Worm (Caenorhabditis elegans): ENCODE data around the gene rha-2.

rha-2 gene

DNA sequence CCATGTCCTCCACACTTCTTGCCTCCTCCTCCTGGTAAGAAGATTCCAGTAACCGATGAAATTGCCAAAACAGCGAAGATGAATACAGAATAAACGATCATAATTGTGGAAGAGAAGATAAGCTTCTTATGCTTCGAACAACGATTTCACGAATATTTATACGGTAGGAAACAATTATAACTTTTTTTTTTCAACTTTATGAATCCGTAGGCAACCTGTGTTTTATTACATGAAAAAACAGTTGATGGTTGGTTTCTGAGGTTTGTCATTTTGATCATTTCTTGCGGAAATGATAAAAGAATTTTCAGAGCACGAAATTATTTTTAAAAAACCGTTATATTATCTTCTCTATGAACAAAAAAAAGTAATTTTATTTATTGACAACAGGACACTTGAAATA lies 23.5 kb downstream of the rha-2 start, which contains the start of gene fipr-16:
TSS of gene fipr-16 (minus strand) at position 101 of the 400 bp plus-strand sequence.
- TF ChIP-seq hlh-13 (GFP tag; optimal IDR thresholded peaks at IDR 0.05), result no peak
- TF ChIP-seq pha-2 (tag; optimal IDR thresholded peaks at IDR 0.05), result no peak
- no peak for TF ChIP-seq che-1 (tag; optimal IDR thresholded peaks at IDR 0.05)
- no peak for TF ChIP-seq ama-1 (optimal IDR thresholded peaks at IDR 0.05)
- TF ChIP-seq ets-4 (tag; optimal IDR thresholded peaks at IDR 0.05), result no peak
- TF ChIP-seq ref-2 (tag; optimal IDR thresholded peaks at IDR 0.05), result no peak
- no peak for TF ChIP-seq ceh-48 (tag; optimal IDR thresholded peaks at IDR 0.05)
- no peak for TF ChIP-seq nhr-11 (tag; optimal IDR thresholded peaks at IDR 0.05)
- TF ChIP-seq C38D4.7 (GFP tag; optimal IDR thresholded peaks at IDR 0.05), result no peak
- no peak for TF ChIP-seq sdc-2 (tag; optimal IDR thresholded peaks at IDR 0.05)

DNA sequence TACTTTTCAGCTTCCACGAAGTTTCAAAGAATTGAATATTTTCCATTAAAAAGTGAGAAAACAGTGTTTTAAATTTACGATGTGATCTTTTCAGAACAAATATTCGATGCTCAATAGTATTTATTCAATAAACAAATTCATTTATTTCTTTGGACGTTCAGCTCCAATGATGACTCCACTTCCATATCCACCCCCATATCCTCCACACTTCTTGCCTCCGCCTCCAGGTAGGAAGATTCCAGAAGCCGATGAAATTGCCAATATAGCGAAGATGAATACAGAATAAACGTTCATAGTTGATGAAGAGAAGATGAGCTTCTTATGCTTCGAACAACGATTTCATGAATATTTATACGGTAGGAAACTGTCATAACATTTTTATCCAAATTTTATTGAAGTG lies 25.2 kb downstream of the rha-2 start, which contains the start of gene fip-3:
TSS of gene fip-3 (minus strand) at position 294 of the 400 bp plus-strand sequence.
- no peak for TF ChIP-seq pag-3 (tag; optimal IDR thresholded peaks at IDR 0.05; ENCODE audit: borderline replicate concordance)
- no peak for TF ChIP-seq fax-1 (tag; optimal IDR thresholded peaks at IDR 0.05)
- TF ChIP-seq nhr-11 (tag; optimal IDR thresholded peaks at IDR 0.05), result no peak
- no peak for TF ChIP-seq syd-9 (tag; optimal IDR thresholded peaks at IDR 0.05)
- no peak for TF ChIP-seq ceh-31 (tag; optimal IDR thresholded peaks at IDR 0.05)
- TF ChIP-seq ceh-34 (tag; optimal IDR thresholded peaks at IDR 0.05), result no peak
- no peak for TF ChIP-seq ceh-9 (tag; optimal IDR thresholded peaks at IDR 0.05)

DNA sequence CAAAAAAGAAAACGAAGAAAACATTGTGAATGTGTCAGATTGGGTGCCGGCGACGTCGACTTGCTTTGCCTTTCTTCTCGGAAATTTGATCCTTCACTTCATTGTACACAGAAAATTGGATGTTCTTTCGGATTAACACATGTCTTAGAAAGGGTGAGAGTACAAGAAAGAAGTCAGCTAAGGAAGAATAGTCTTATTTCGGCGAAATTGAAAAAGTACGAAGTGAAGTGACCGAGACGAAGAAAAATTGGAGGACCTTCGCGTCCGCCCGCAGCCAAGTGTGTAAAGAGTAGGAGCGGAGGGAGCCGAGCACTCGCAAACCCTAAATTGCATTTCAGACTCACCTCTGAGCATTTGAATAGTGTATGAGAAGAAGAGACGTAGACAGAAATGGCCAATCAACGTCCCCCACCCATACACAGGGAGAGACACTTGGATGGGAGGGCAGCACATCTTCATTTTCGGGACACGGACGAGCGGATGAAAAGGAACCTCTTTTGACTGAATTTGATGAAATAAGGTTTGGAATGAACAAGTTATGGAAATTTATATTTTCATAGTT lies 25.7 kb downstream of the rha-2 start, which contains the start of gene glr-1:
TSS of gene glr-1 (minus strand) at position 51 of the 562 bp plus-strand sequence.
- no peak for TF ChIP-seq che-1 (tag; optimal IDR thresholded peaks at IDR 0.05)
- no peak for TF ChIP-seq tbx-7 (tag; optimal IDR thresholded peaks at IDR 0.05)
- peak; percentile 27 for TF ChIP-seq fkh-10 (GFP tag; optimal IDR thresholded peaks at IDR 0.05)
- TF ChIP-seq unc-42 (tag; optimal IDR thresholded peaks at IDR 0.05), result peak; percentile 95
- no peak for TF ChIP-seq madf-2 (tag; optimal IDR thresholded peaks at IDR 0.05)
- no peak for TF ChIP-seq ceh-22 (tag; optimal IDR thresholded peaks at IDR 0.05)
- TF ChIP-seq dmd-4 (tag; optimal IDR thresholded peaks at IDR 0.05; ENCODE audit: borderline replicate concordance), result no peak
- peak; percentile 19 for TF ChIP-seq tbx-2 (tag; optimal IDR thresholded peaks at IDR 0.05)
- TF ChIP-seq F13H6.1 (tag; optimal IDR thresholded peaks at IDR 0.05), result no peak
- no peak for TF ChIP-seq pag-3 (tag; optimal IDR thresholded peaks at IDR 0.05; ENCODE audit: borderline replicate concordance)
- TF ChIP-seq lim-6 (tag; optimal IDR thresholded peaks at IDR 0.05), result peak; percentile 35
- no peak for TF ChIP-seq pat-9 (tag; optimal IDR thresholded peaks at IDR 0.05)
- TF ChIP-seq rnt-1 (tag; optimal IDR thresholded peaks at IDR 0.05), result no peak
- peak; percentile 35 for TF ChIP-seq nfya-1 (tag; optimal IDR thresholded peaks at IDR 0.05)
- TF ChIP-seq ceh-31 (tag; optimal IDR thresholded peaks at IDR 0.05), result peak; percentile 7
- no peak for TF ChIP-seq Y22D7AL.16 (tag; optimal IDR thresholded peaks at IDR 0.05)
- no peak for TF ChIP-seq npax-4 (tag; optimal IDR thresholded peaks at IDR 0.05)
- no peak for TF ChIP-seq zip-5 (tag; optimal IDR thresholded peaks at IDR 0.05)

DNA sequence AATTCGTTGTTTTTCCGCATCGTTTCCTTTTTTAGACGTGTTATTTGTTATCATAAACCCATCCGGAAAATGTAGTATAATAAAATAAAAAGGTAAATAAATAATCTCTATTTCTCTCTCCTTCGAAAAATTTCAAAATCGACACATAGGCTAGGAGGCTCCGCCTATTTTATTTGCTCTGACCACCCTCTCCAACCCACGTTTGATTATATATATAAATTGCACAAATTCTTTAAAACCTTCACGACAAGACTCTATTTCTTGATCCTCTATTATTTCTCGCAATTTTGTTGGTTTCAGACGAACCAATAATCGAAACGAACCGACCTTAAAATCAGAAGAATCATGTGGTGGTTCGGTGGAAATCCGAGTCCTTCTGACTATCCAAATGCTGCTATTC lies 33.6 kb downstream of the rha-2 start, which contains the start of gene doxa-1:
TSS of gene doxa-1 (plus strand) at position 301 of the 400 bp plus-strand sequence.
- no peak for TF ChIP-seq che-1 (tag; optimal IDR thresholded peaks at IDR 0.05)
- TF ChIP-seq ceh-31 (tag; optimal IDR thresholded peaks at IDR 0.05), result no peak
- no peak for TF ChIP-seq ceh-34 (tag; optimal IDR thresholded peaks at IDR 0.05)
- no peak for TF ChIP-seq zip-5 (tag; optimal IDR thresholded peaks at IDR 0.05)
- no peak for TF ChIP-seq ceh-24 (tag; optimal IDR thresholded peaks at IDR 0.05)
- no peak for TF ChIP-seq hlh-15 (tag; optimal IDR thresholded peaks at IDR 0.05)
- TF ChIP-seq pat-9 (tag; optimal IDR thresholded peaks at IDR 0.05), result no peak
- no peak for TF ChIP-seq nfya-1 (tag; optimal IDR thresholded peaks at IDR 0.05)
- no peak for TF ChIP-seq ceh-48 (tag; optimal IDR thresholded peaks at IDR 0.05)
- TF ChIP-seq C38D4.7 (GFP tag; optimal IDR thresholded peaks at IDR 0.05), result no peak
- TF ChIP-seq T23F11.4 (GFP tag; optimal IDR thresholded peaks at IDR 0.05), result no peak
- no peak for TF ChIP-seq K09A11.1 (tag; optimal IDR thresholded peaks at IDR 0.05; ENCODE audit: insufficient read depth)
- TF ChIP-seq ceh-2 (tag; optimal IDR thresholded peaks at IDR 0.05), result no peak
- no peak for TF ChIP-seq nhr-232 (tag; optimal IDR thresholded peaks at IDR 0.05)
- TF ChIP-seq pag-3 (tag; optimal IDR thresholded peaks at IDR 0.05; ENCODE audit: borderline replicate concordance), result no peak
- no peak for TF ChIP-seq hlh-13 (GFP tag; optimal IDR thresholded peaks at IDR 0.05)

All from whole organism, late embryonic.